Worm (Caenorhabditis elegans) whole organism, L1 larva: Measurements from ENCODE around the gene hex-3.

Source experiments
- C34B4.2 ChIP-seq: sonication (generic microtip); optimal IDR thresholded peaks from 2 replicates; lab custom pipeline; 2017; ENCODE audit warnings: mild to moderate bottlenecking, missing genetic modification characterization, missing compliant biosample characterization
- Y116A8C.19 ChIP-seq: sonication (generic microtip); optimal IDR thresholded peaks from 2 replicates; lab custom pipeline; 2016; ENCODE audit warnings: missing compliant biosample characterization, missing genetic modification characterization, borderline replicate concordance
- aly-2 ChIP-seq: fragments of 150-350 bp; optimal IDR thresholded peaks from 2 replicates; lab custom pipeline; 2014; ENCODE audit warnings: missing biosample characterization, missing genetic modification characterization
- ceh-8 ChIP-seq: fragments of 200-800 bp; sonication (Bioruptor generic); optimal IDR thresholded peaks from 2 replicates; lab custom pipeline; 2018; ENCODE audit warnings: mild to moderate bottlenecking, missing genetic modification characterization, moderate library complexity, missing compliant biosample characterization
- ceh-82 ChIP-seq, 3 experiments: fragments of 150-350 bp in 1 of 3; sonication (generic microtip) in 2 of 3; optimal IDR thresholded peaks; 2 replicates each; lab custom pipeline; 2014 to 2017; ENCODE audit warnings: missing biosample characterization in 3 of 3, missing genetic modification characterization in 3 of 3
- dpl-1 ChIP-seq, 3 experiments: fragments of 150-350 bp in 2 of 3; sonication (generic microtip) in 1 of 3; optimal IDR thresholded peaks; 2 replicates each; lab custom pipeline; 2014 to 2017; ENCODE audit warnings: missing biosample characterization in 3 of 3, missing genetic modification characterization in 3 of 3, missing genetic modification reagents in 3 of 3
- dsc-1 ChIP-seq: sonication (generic microtip); optimal IDR thresholded peaks from 2 replicates; lab custom pipeline; 2016; ENCODE audit warnings: mild to moderate bottlenecking, missing genetic modification characterization, missing compliant biosample characterization
- efl-1 ChIP-seq, 4 experiments: fragments of 150-350 bp; optimal IDR thresholded peaks in 3 of 4; peaks in 1 of 4; 1 replicate in 1 of 4; 2 replicates in 3 of 4; lab custom pipeline; 2014; ENCODE audit warnings: missing biosample characterization in 2 of 4, missing genetic modification characterization in 2 of 4, missing genetic modification reagents in 2 of 4
- efl-3 ChIP-seq: fragments of 200-800 bp; sonication (Bioruptor generic); optimal IDR thresholded peaks from 2 replicates; lab custom pipeline; 2018; ENCODE audit warnings: mild to moderate bottlenecking, missing genetic modification characterization, missing compliant biosample characterization
- egl-13 ChIP-seq: sonication (generic microtip); optimal IDR thresholded peaks from 2 replicates; lab custom pipeline; 2016; ENCODE audit warnings: missing genotype, missing genetic modification reagents, missing genetic modification characterization, missing compliant biosample characterization
- fkh-10 ChIP-seq: sonication (generic microtip); optimal IDR thresholded peaks from 2 replicates; lab custom pipeline; 2017; ENCODE audit warnings: missing biosample characterization, missing genetic modification reagents, missing genetic modification characterization
- fkh-8 ChIP-seq: sonication (generic microtip); optimal IDR thresholded peaks from 2 replicates; lab custom pipeline; 2016; ENCODE audit warnings: mild to moderate bottlenecking, missing genetic modification characterization, missing compliant biosample characterization
- hpl-2 ChIP-seq: fragments of 150-350 bp; optimal IDR thresholded peaks from 2 replicates; lab custom pipeline; 2014; ENCODE audit warnings: missing biosample characterization, missing genetic modification reagents, missing genetic modification characterization
- irx-1 ChIP-seq: sonication (generic microtip); optimal IDR thresholded peaks from 2 replicates; lab custom pipeline; 2016; ENCODE audit warnings: missing genetic modification characterization, missing compliant biosample characterization
- lin-13 ChIP-seq: fragments of 150-350 bp; optimal IDR thresholded peaks from 2 replicates; lab custom pipeline; 2014; ENCODE audit warnings: missing biosample characterization, missing genetic modification reagents, missing genetic modification characterization
- lin-14 ChIP-seq: fragments of 200-800 bp; sonication (Bioruptor generic); optimal IDR thresholded peaks from 2 replicates; lab custom pipeline; 2018; ENCODE audit warnings: mild to moderate bottlenecking, missing genetic modification characterization, moderate library complexity, missing compliant biosample characterization
- mep-1 ChIP-seq: fragments of 150-350 bp; optimal IDR thresholded peaks from 2 replicates; lab custom pipeline; 2014; ENCODE audit warnings: missing biosample characterization, missing genetic modification characterization
- nhr-19 ChIP-seq: fragments of 200-800 bp; sonication (Bioruptor generic); conservative IDR thresholded peaks from 2 replicates; pipeline ENCODE4 v1.3.6; 2022; ENCODE audit warnings: missing genetic modification characterization, missing compliant biosample characterization
- nhr-20 ChIP-seq: sonication (generic microtip); optimal IDR thresholded peaks from 2 replicates; lab custom pipeline; 2016; ENCODE audit warnings: mild to moderate bottlenecking, missing genetic modification characterization, missing compliant biosample characterization
- nhr-47 ChIP-seq: sonication (generic microtip); optimal IDR thresholded peaks from 2 replicates; lab custom pipeline; 2016; ENCODE audit warnings: mild to moderate bottlenecking, missing genetic modification characterization, moderate library complexity, missing compliant biosample characterization
- nhr-71 ChIP-seq: sonication (generic microtip); optimal IDR thresholded peaks from 2 replicates; lab custom pipeline; 2016; ENCODE audit warnings: mild to moderate bottlenecking, missing genetic modification characterization, moderate library complexity, missing compliant biosample characterization
- nhr-77 ChIP-seq: fragments of 150-350 bp; optimal IDR thresholded peaks from 2 replicates; lab custom pipeline; 2014; ENCODE audit warnings: missing biosample characterization, missing genetic modification characterization
- nhr-84 ChIP-seq: sonication (generic microtip); optimal IDR thresholded peaks from 2 replicates; lab custom pipeline; 2017; ENCODE audit warnings: missing biosample characterization, missing genetic modification characterization
- nhr-85 ChIP-seq: sonication (generic microtip); peaks from one replicate; lab custom pipeline; 2016; ENCODE audit warnings: missing genetic modification characterization, inconsistent platforms, missing compliant biosample characterization
- pag-3 ChIP-seq: sonication (generic microtip); optimal IDR thresholded peaks from 2 replicates; lab custom pipeline; 2017; ENCODE audit warnings: missing genetic modification characterization, mild to moderate bottlenecking, missing compliant biosample characterization, antibody characterized with exemption, borderline replicate concordance; ENCODE audit not compliant: insufficient read depth
- rnt-1 ChIP-seq: sonication (generic microtip); optimal IDR thresholded peaks from 2 replicates; lab custom pipeline; 2016; ENCODE audit warnings: mild to moderate bottlenecking, missing genetic modification characterization, moderate library complexity, missing compliant biosample characterization
- swsn-7 ChIP-seq: sonication (generic microtip); optimal IDR thresholded peaks from 2 replicates; lab custom pipeline; 2016; ENCODE audit warnings: missing genetic modification characterization, missing compliant biosample characterization
- tbx-2 ChIP-seq: sonication (generic microtip); optimal IDR thresholded peaks from 2 replicates; lab custom pipeline; 2016; ENCODE audit warnings: missing genetic modification characterization, missing compliant biosample characterization
- tlp-1 ChIP-seq: fragments of 150-350 bp; optimal IDR thresholded peaks from 2 replicates; lab custom pipeline; 2014; ENCODE audit warnings: missing biosample characterization, missing genetic modification characterization
- vab-15 ChIP-seq: sonication (generic microtip); optimal IDR thresholded peaks from 2 replicates; lab custom pipeline; 2017; ENCODE audit warnings: missing genotype, mild to moderate bottlenecking, missing genetic modification characterization, missing compliant biosample characterization
- zag-1 ChIP-seq: fragments of 150-350 bp; optimal IDR thresholded peaks from 2 replicates; lab custom pipeline; 2014; ENCODE audit warnings: missing biosample characterization, missing genetic modification characterization
- ztf-4 ChIP-seq: fragments of 150-350 bp; optimal IDR thresholded peaks from 2 replicates; lab custom pipeline; 2014; ENCODE audit warnings: missing biosample characterization, missing genetic modification characterization

Gene hex-3

ce11 chrIII:10807956-10808355 lies 41.1 kb upstream of the hex-3 start (continued):
- TF ChIP-seq vab-15 (tag; lab: Kevin White, UChicago) (no peak), nhr-71 (tag; lab: Kevin White, UChicago) (peak; percentile 28), tbx-2 (tag; lab: Kevin White, UChicago) (peak; percentile 11), Y116A8C.19 (tag; lab: Kevin White, UChicago) (no peak), swsn-7 (tag; lab: Kevin White, UChicago) (no peak), nhr-85 (tag; lab: Kevin White, UChicago) (no peak), zag-1 (no peak), C34B4.2 (tag; lab: Kevin White, UChicago) (no peak), irx-1 (tag; lab: Kevin White, UChicago) (no peak), dpl-1 (GFP tag; optimal IDR thresholded peaks at IDR 0.05; lab: Kevin White, UChicago) (peak; percentile 3 to 61 (median 43)), rnt-1 (tag; lab: Kevin White, UChicago) (peak; percentile 43), nhr-20 (tag; lab: Kevin White, UChicago) (no peak), nhr-84 (tag; lab: Kevin White, UChicago) (no peak), nhr-47 (tag; lab: Kevin White, UChicago) (peak; percentile 3), pag-3 (tag; lab: Kevin White, UChicago) (no peak), nhr-77 (tag; lab: Kevin White, UChicago) (no peak), nhr-19 (peak; percentile 2; the same call in 1 of the 2 replicates), fkh-10 (GFP tag; lab: Kevin White, UChicago) (no peak), efl-3 (no peak), lin-14 (GFP tag; lab: Kevin White, UChicago) (peak; percentile 77), ztf-4 (no peak), hpl-2 (GFP tag; lab: Kevin White, UChicago) (no peak), ceh-82 (tag; optimal IDR thresholded peaks at IDR 0.05; lab: Kevin White, UChicago) (peak in 1 of 3 experiments; percentile 67), lin-13 (GFP tag; lab: Kevin White, UChicago) (no peak), aly-2 (no peak)

- no peak for TF ChIP-seq irx-1 (tag; lab: Kevin White, UChicago)
These were observed 40.2 kb upstream of the hex-3 start for ce11 chrIII:10808802-10809201.

- no peak for TF ChIP-seq ceh-8 (GFP tag; lab: Kevin White, UChicago)
- TF ChIP-seq efl-1 (optimal IDR thresholded peaks at IDR 0.05; lab: Kevin White, UChicago) = no peak
- peak in 1 of 2 experiments; percentile 86 for TF ChIP-seq efl-1 (GFP tag; optimal IDR thresholded peaks at IDR 0.05 in 1 of 2; lab: Kevin White, UChicago)
These were observed 39.5 kb upstream of the hex-3 start for ce11 chrIII:10809568-10809967.

- TF ChIP-seq tlp-1 (tag; lab: Kevin White, UChicago) (no peak), egl-13 (tag; lab: Kevin White, UChicago) (no peak), fkh-8 (tag; lab: Kevin White, UChicago) (no peak), swsn-7 (tag; lab: Kevin White, UChicago) (no peak), vab-15 (tag; lab: Kevin White, UChicago) (no peak), dsc-1 (tag; lab: Kevin White, UChicago) (no peak), mep-1 (no peak), Y116A8C.19 (tag; lab: Kevin White, UChicago) (no peak)
These were observed 38.6 kb upstream of the hex-3 start for ce11 chrIII:10810483-10810836.
